Fruit fly (Drosophila melanogaster) whole organism, embryonic: ENCODE measurements around the gene CG31287.

Experiments
- Abd-B ChIP-seq: fragments of 200-800 bp; sonication (Bioruptor generic); optimal IDR thresholded peaks from 2 replicates; lab custom pipeline; 2018; ENCODE audit warnings: missing biosample characterization, mild to moderate bottlenecking, missing genetic modification characterization, moderate library complexity
- CG10147 ChIP-seq: fragments of 200-800 bp; sonication (Bioruptor generic); optimal IDR thresholded peaks from 2 replicates; lab custom pipeline; 2019; ENCODE audit warnings: missing biosample characterization, mild to moderate bottlenecking, missing genetic modification characterization, moderate library complexity
- CG1024 ChIP-seq: fragments of 200-800 bp; sonication (Bioruptor generic); IDR thresholded peaks from 2 replicates; pipeline ENCODE4 v1.3.6; 2022; ENCODE audit warnings: missing biosample characterization, missing genetic modification characterization
- CG10274 ChIP-seq: fragments of 200-800 bp; sonication (Bioruptor generic); optimal IDR thresholded peaks from 3 replicates; lab custom pipeline; 2017; ENCODE audit warnings: missing biosample characterization, mild to moderate bottlenecking, missing genetic modification characterization
- CG11093 ChIP-seq: fragments of 200-800 bp; sonication (Bioruptor generic); IDR thresholded peaks from 3 replicates; pipeline ENCODE4 v1.3.6; 2022; ENCODE audit warnings: missing biosample characterization, missing genetic modification characterization
- CG11560 ChIP-seq: fragments of 200-800 bp; sonication (Bioruptor generic); IDR thresholded peaks from 3 replicates; pipeline ENCODE4 v1.3.6; 2022; ENCODE audit warnings: missing biosample characterization, missing genetic modification characterization
- CG11695 ChIP-seq: fragments of 200-800 bp; sonication (Bioruptor generic); IDR thresholded peaks from 3 replicates; pipeline ENCODE4 v1.3.6; 2022; ENCODE audit warnings: missing biosample characterization, missing genetic modification characterization
- CG12104 ChIP-seq: fragments of 200-800 bp; sonication (Bioruptor generic); optimal IDR thresholded peaks from 3 replicates; lab custom pipeline; 2016; ENCODE audit warnings: missing biosample characterization, missing genetic modification characterization
- CG12236 ChIP-seq: fragments of 200-800 bp; sonication (Bioruptor generic); optimal IDR thresholded peaks from 2 replicates; lab custom pipeline; 2016; ENCODE audit warnings: missing biosample characterization, missing genetic modification characterization
- CG12942 ChIP-seq: fragments of 200-800 bp; sonication (Bioruptor generic); optimal IDR thresholded peaks from 3 replicates; lab custom pipeline; 2016; ENCODE audit warnings: missing biosample characterization, missing genetic modification characterization
- CG14965 ChIP-seq: fragments of 200-800 bp; sonication (Bioruptor generic); optimal IDR thresholded peaks from 2 replicates; lab custom pipeline; 2016; ENCODE audit warnings: missing biosample characterization, missing genetic modification characterization, borderline replicate concordance
- CG16813 ChIP-seq: fragments of 200-800 bp; sonication (Bioruptor generic); IDR thresholded peaks from 3 replicates; pipeline ENCODE4 v1.3.6; 2022; ENCODE audit warnings: missing biosample characterization, missing genetic modification characterization; ENCODE audit not compliant: partially characterized antibody
- CG17361 ChIP-seq: fragments of 200-800 bp; sonication (Bioruptor generic); IDR thresholded peaks from 3 replicates; pipeline ENCODE4 v1.3.6; 2022; ENCODE audit warnings: missing biosample characterization, missing genetic modification characterization
- CG17612 ChIP-seq: fragments of 200-800 bp; sonication (Bioruptor generic); IDR thresholded peaks from 2 replicates; pipeline ENCODE4 v1.3.6; 2022; ENCODE audit warnings: missing biosample characterization, missing genetic modification characterization
- CG18476 ChIP-seq: fragments of 200-800 bp; sonication (Bioruptor generic); optimal IDR thresholded peaks from 2 replicates; lab custom pipeline; 2016; ENCODE audit warnings: missing biosample characterization, mild to moderate bottlenecking, missing genetic modification characterization
- CG2678 ChIP-seq: fragments of 200-800 bp; sonication (Bioruptor generic); optimal IDR thresholded peaks from 3 replicates; lab custom pipeline; 2019; ENCODE audit warnings: missing biosample characterization, mild to moderate bottlenecking, missing genetic modification characterization, moderate library complexity
- CG2875 ChIP-seq: fragments of 200-800 bp; sonication (Bioruptor generic); optimal IDR thresholded peaks from 2 replicates; lab custom pipeline; 2017; ENCODE audit warnings: missing biosample characterization, mild to moderate bottlenecking, missing genetic modification characterization, missing genetic modification reagents
- CG31224 ChIP-seq: fragments of 200-800 bp; sonication (Bioruptor generic); IDR thresholded peaks from 2 replicates; pipeline ENCODE4 v1.3.6; 2022; ENCODE audit warnings: missing biosample characterization, missing genetic modification characterization
- CG3995 ChIP-seq: fragments of 200-800 bp; sonication (Bioruptor generic); optimal IDR thresholded peaks from 3 replicates; lab custom pipeline; 2016; ENCODE audit warnings: missing biosample characterization, missing genetic modification characterization
- CG4328 ChIP-seq: fragments of 200-800 bp; sonication (Bioruptor generic); optimal IDR thresholded peaks from 3 replicates; lab custom pipeline; 2017; ENCODE audit warnings: missing biosample characterization, missing genetic modification reagents, missing genetic modification characterization
- CG6689 ChIP-seq: fragments of 200-800 bp; sonication (Bioruptor generic); IDR thresholded peaks from 2 replicates; pipeline ENCODE4 v1.3.6; 2022; ENCODE audit warnings: missing biosample characterization, missing genetic modification characterization
- CG7372 ChIP-seq: fragments of 200-800 bp; sonication (Bioruptor generic); IDR thresholded peaks from 2 replicates; pipeline ENCODE4 v1.3.6; 2022; ENCODE audit warnings: missing biosample characterization, missing genetic modification characterization
- CHES-1-like ChIP-seq: fragments of 200-800 bp; sonication (Bioruptor generic); optimal IDR thresholded peaks from 2 replicates; lab custom pipeline; 2016; ENCODE audit warnings: missing biosample characterization, missing genetic modification characterization
- CoRest ChIP-seq: fragments of 200-800 bp; sonication (Bioruptor generic); optimal IDR thresholded peaks from 3 replicates; lab custom pipeline; 2018; ENCODE audit warnings: missing biosample characterization, mild to moderate bottlenecking, missing genetic modification characterization, moderate library complexity
- Dp ChIP-seq: fragments of 200-800 bp; sonication (Bioruptor generic); optimal IDR thresholded peaks from 2 replicates; lab custom pipeline; 2018; ENCODE audit warnings: missing biosample characterization, mild to moderate bottlenecking, missing genetic modification characterization, moderate library complexity
- Gug ChIP-seq: fragments of 200-800 bp; sonication (Bioruptor generic); IDR thresholded peaks from 4 replicates; pipeline ENCODE4 v1.3.6; 2022; ENCODE audit warnings: missing biosample characterization, missing genetic modification characterization
- Hmr ChIP-seq: fragments of 200-800 bp; sonication (Bioruptor generic); optimal IDR thresholded peaks from 3 replicates; lab custom pipeline; 2017; ENCODE audit warnings: mild to moderate bottlenecking, missing biosample characterization, missing genetic modification reagents, missing genetic modification characterization
- Meics ChIP-seq: fragments of 200-800 bp; sonication (Bioruptor generic); optimal IDR thresholded peaks from 2 replicates; lab custom pipeline; 2017; ENCODE audit warnings: missing biosample characterization, mild to moderate bottlenecking, missing genetic modification characterization
- Myb ChIP-seq: fragments of 200-800 bp; sonication (Bioruptor generic); optimal IDR thresholded peaks from 2 replicates; lab custom pipeline; 2016; ENCODE audit warnings: missing biosample characterization, missing genetic modification characterization
- Oaz ChIP-seq: fragments of 200-800 bp; sonication (Bioruptor generic); IDR thresholded peaks from 2 replicates; pipeline ENCODE4 v1.3.6; 2022; ENCODE audit warnings: missing biosample characterization, missing genetic modification characterization
- Oli ChIP-seq: fragments of 200-800 bp; sonication (Bioruptor generic); optimal IDR thresholded peaks from 2 replicates; lab custom pipeline; 2018; ENCODE audit warnings: missing biosample characterization, mild to moderate bottlenecking, missing genetic modification characterization, moderate library complexity
- Rfx ChIP-seq: fragments of 200-800 bp; sonication (Bioruptor generic); IDR thresholded peaks from 2 replicates; pipeline ENCODE4 v1.3.6; 2022; ENCODE audit warnings: missing biosample characterization, missing genetic modification characterization
- dmrt11E ChIP-seq: fragments of 200-800 bp; sonication (Bioruptor generic); optimal IDR thresholded peaks from 3 replicates; lab custom pipeline; 2018; ENCODE audit warnings: missing biosample characterization, mild to moderate bottlenecking, missing genetic modification characterization, moderate library complexity
- dysf ChIP-seq: fragments of 200-800 bp; sonication (Bioruptor generic); IDR thresholded peaks from 3 replicates; pipeline ENCODE4 v1.3.6; 2022; ENCODE audit warnings: missing biosample characterization, missing genetic modification characterization
- emc ChIP-seq: fragments of 200-800 bp; sonication (Bioruptor generic); optimal IDR thresholded peaks from 2 replicates; lab custom pipeline; 2016; ENCODE audit warnings: missing biosample characterization, missing genetic modification characterization
- en ChIP-seq: fragments of 200-800 bp; sonication (Bioruptor generic); optimal IDR thresholded peaks from 2 replicates; lab custom pipeline; 2016; ENCODE audit warnings: missing biosample characterization, missing genetic modification characterization
- esg ChIP-seq: fragments of 200-800 bp; sonication (Bioruptor generic); conservative IDR thresholded peaks from 2 replicates; pipeline ENCODE4 v1.3.6; 2022; ENCODE audit warnings: missing biosample characterization, missing genetic modification characterization
- ftz-f1 ChIP-seq: fragments of 200-800 bp; sonication (Bioruptor generic); optimal IDR thresholded peaks from 2 replicates; lab custom pipeline; 2016; ENCODE audit warnings: missing biosample characterization, missing genetic modification characterization
- gcm2 ChIP-seq: fragments of 200-800 bp; sonication (Bioruptor generic); optimal IDR thresholded peaks from 2 replicates; lab custom pipeline; 2016; ENCODE audit warnings: missing biosample characterization, missing genetic modification characterization
- gro ChIP-seq: fragments of 200-800 bp; sonication (Bioruptor generic); optimal IDR thresholded peaks from 2 replicates; lab custom pipeline; 2016; ENCODE audit warnings: missing biosample characterization, missing genetic modification characterization
- gsb ChIP-seq: fragments of 200-800 bp; sonication (Bioruptor generic); IDR thresholded peaks from 2 replicates; pipeline ENCODE4 v1.3.6; 2022; ENCODE audit warnings: missing biosample characterization, missing genetic modification characterization
- knrl ChIP-seq: fragments of 200-800 bp; sonication (Bioruptor generic); IDR thresholded peaks from 3 replicates; pipeline ENCODE4 v1.3.6; 2022; ENCODE audit warnings: missing biosample characterization, missing genetic modification characterization; ENCODE audit not compliant: partially characterized antibody
- lbe ChIP-seq: fragments of 200-800 bp; sonication (Bioruptor generic); optimal IDR thresholded peaks from 2 replicates; lab custom pipeline; 2016; ENCODE audit warnings: missing biosample characterization, mild to moderate bottlenecking, missing genetic modification characterization
- lilli ChIP-seq: fragments of 200-800 bp; sonication (Bioruptor generic); optimal IDR thresholded peaks from 3 replicates; lab custom pipeline; 2016; ENCODE audit warnings: missing biosample characterization, missing genetic modification characterization
- nerfin-1 ChIP-seq: fragments of 200-800 bp; sonication (Bioruptor generic); optimal IDR thresholded peaks from 3 replicates; lab custom pipeline; 2019; ENCODE audit warnings: missing biosample characterization, mild to moderate bottlenecking, missing genetic modification characterization, moderate library complexity
- pho ChIP-seq: fragments of 200-800 bp; sonication (Bioruptor generic); optimal IDR thresholded peaks from 2 replicates; lab custom pipeline; 2016; ENCODE audit warnings: missing biosample characterization, missing genetic modification characterization
- prd ChIP-seq, 3 experiments: fragments of >200 bp in 2 of 3; fragments of 200-800 bp in 1 of 3; sonication (Bioruptor generic) in 1 of 3; optimal IDR thresholded peaks in 2 of 3; IDR thresholded peaks in 1 of 3; 2 replicates in 2 of 3; 3 replicates in 1 of 3; pipeline versions ENCODE4 v1.3.6 to Lab custom; 2017 to 2022; ENCODE audit warnings: missing biosample characterization in 1 of 3, missing genetic modification characterization in 1 of 3
- rib ChIP-seq: fragments of 200-800 bp; sonication (Bioruptor generic); IDR thresholded peaks from 2 replicates; pipeline ENCODE4 v1.3.6; 2022; ENCODE audit warnings: missing biosample characterization, missing genetic modification characterization
- seq ChIP-seq: fragments of 200-800 bp; sonication (Bioruptor generic); IDR thresholded peaks from 2 replicates; pipeline ENCODE4 v1.3.6; 2022; ENCODE audit warnings: missing biosample characterization, missing genetic modification characterization
- sna ChIP-seq: fragments of 200-800 bp; sonication (Bioruptor generic); IDR thresholded peaks from 2 replicates; pipeline ENCODE4 v1.3.6; 2022; ENCODE audit warnings: missing biosample characterization, missing genetic modification characterization; ENCODE audit not compliant: partially characterized antibody
- trem ChIP-seq: fragments of 200-800 bp; optimal IDR thresholded peaks from 3 replicates; lab custom pipeline; 2019; ENCODE audit warnings: missing biosample characterization, mild to moderate bottlenecking, missing genetic modification characterization, moderate library complexity
- usp ChIP-seq: fragments of >200 bp; optimal IDR thresholded peaks from 2 replicates; lab custom pipeline; 2017; ENCODE audit warnings: missing biosample characterization, missing genetic modification characterization

The CG31287 gene

dm6 chr3R:16249510-16249828 is 46.3 kb downstream of the CG31287 start (continued):
- peak; percentile 22 for TF ChIP-seq CG10274 (GFP tag; lab: Kevin White, UChicago)
- no peak for TF ChIP-seq usp (GFP tag; lab: Kevin White, UChicago)
- TF ChIP-seq CHES-1-like (GFP tag; lab: Kevin White, UChicago), result no peak
- TF ChIP-seq CG11695 (GFP tag; lab: Robert Waterston, UW), result no peak
- TF ChIP-seq sna, result no peak
- TF ChIP-seq CG7372, result no peak
- TF ChIP-seq Abd-B (GFP tag; lab: Kevin White, UChicago), result no peak
- TF ChIP-seq CG12942 (GFP tag; lab: Kevin White, UChicago), result no peak
- TF ChIP-seq pho (GFP tag; lab: Kevin White, UChicago), result peak; percentile 20
- TF ChIP-seq knrl (GFP tag; lab: Robert Waterston, UW), result no peak
- TF ChIP-seq gcm2, result no peak
- no peak for TF ChIP-seq dmrt11E
- no peak for TF ChIP-seq CG17361 (GFP tag; lab: Robert Waterston, UW)
- no peak for TF ChIP-seq seq (GFP tag; lab: Robert Waterston, UW)
- no peak for TF ChIP-seq CG14965
- TF ChIP-seq emc, result no peak
- TF ChIP-seq Gug (GFP tag; lab: Robert Waterston, UW), result no peak
- no peak for TF ChIP-seq dysf (GFP tag; lab: Robert Waterston, UW)
- TF ChIP-seq CG2875 (GFP tag; lab: Kevin White, UChicago), result no peak
- no peak for TF ChIP-seq CG1024 (GFP tag; lab: Robert Waterston, UW)
- no peak for TF ChIP-seq prd (optimal IDR thresholded peaks at IDR 0.05; lab: Kevin White, UChicago)
- no peak for TF ChIP-seq prd (GFP tag; IDR thresholded peaks at IDR 0.05; lab: Robert Waterston, UW)
- no peak for TF ChIP-seq Hmr (GFP tag; lab: Kevin White, UChicago)
- no peak for TF ChIP-seq gro
- TF ChIP-seq rib (GFP tag; lab: Robert Waterston, UW), result no peak
- peak; percentile 17 for TF ChIP-seq ftz-f1 (GFP tag; lab: Kevin White, UChicago)
- TF ChIP-seq Rfx (GFP tag; lab: Robert Waterston, UW), result no peak
- no peak for TF ChIP-seq lilli (GFP tag; lab: Kevin White, UChicago)
- no peak for TF ChIP-seq gsb
- TF ChIP-seq CG11560 (tag; lab: Robert Waterston, UW), result no peak
- TF ChIP-seq nerfin-1, result no peak
- TF ChIP-seq Oli (tag; lab: Kevin White, UChicago), result peak; percentile 4
- TF ChIP-seq Myb, result peak; percentile 25
- peak; percentile 46 for TF ChIP-seq Dp (GFP tag; lab: Kevin White, UChicago)
- no peak for TF ChIP-seq CG18476
- no peak for TF ChIP-seq CG4328 (GFP tag; lab: Kevin White, UChicago)
- TF ChIP-seq CG2678, result peak; percentile 8
- no peak for TF ChIP-seq CoRest (tag; lab: Kevin White, UChicago)
- TF ChIP-seq lbe (GFP tag; lab: Kevin White, UChicago), result no peak
- TF ChIP-seq CG12236 (GFP tag; lab: Kevin White, UChicago), result no peak
- no peak for TF ChIP-seq CG11093 (GFP tag; lab: Robert Waterston, UW)
- no peak for TF ChIP-seq en (GFP tag; lab: Kevin White, UChicago)
- no peak for TF ChIP-seq CG16813 (GFP tag; lab: Robert Waterston, UW)
- TF ChIP-seq trem (tag; lab: Kevin White, UChicago), result no peak
- TF ChIP-seq CG6689, result no peak
- TF ChIP-seq Oaz (GFP tag; lab: Robert Waterston, UW), result no peak
- TF ChIP-seq CG31224, result no peak
- TF ChIP-seq esg (GFP tag; lab: Robert Waterston, UW), result no peak
- TF ChIP-seq CG12104 (GFP tag; lab: Kevin White, UChicago), result no peak
- peak; percentile 7 for TF ChIP-seq Meics (GFP tag; lab: Kevin White, UChicago)
- TF ChIP-seq CG3995 (GFP tag; lab: Kevin White, UChicago), result no peak
- TF ChIP-seq CG10147, result peak; percentile 53
- no peak for TF ChIP-seq CG17612 (GFP tag; lab: Robert Waterston, UW)
